Fruit fly (Drosophila melanogaster): Measurements from ENCODE around the gene santa-maria.

The santa-maria gene

dm6 chr2L:7420305-7421287 lies 30.4 kb downstream of the santa-maria start (continued):
- TF ChIP-seq CG8944 (GFP tag; optimal IDR thresholded peaks at IDR 0.05) = peak; percentile 65
- no peak for TF ChIP-seq tap (tag; optimal IDR thresholded peaks at IDR 0.05)
- no peak for TF ChIP-seq h (optimal IDR thresholded peaks at IDR 0.05)
- TF ChIP-seq ash1 (GFP tag; optimal IDR thresholded peaks at IDR 0.05) = no peak
- peak; percentile 51 for TF ChIP-seq NfI (GFP tag; optimal IDR thresholded peaks at IDR 0.05)
- no peak for TF ChIP-seq CG6654 (GFP tag; optimal IDR thresholded peaks at IDR 0.05)
- peak; percentile 17 for TF ChIP-seq az2 (GFP tag; optimal IDR thresholded peaks at IDR 0.05)
- TF ChIP-seq E2f1 (GFP tag; IDR thresholded peaks at IDR 0.05) = peak; percentile 58
- TF ChIP-seq Atf3 (GFP tag; optimal IDR thresholded peaks at IDR 0.05) = peak; percentile 7
- peak; percentile 55 for TF ChIP-seq fd3F (GFP tag; optimal IDR thresholded peaks at IDR 0.05)
- TF ChIP-seq CG7786 (GFP tag; optimal IDR thresholded peaks at IDR 0.05) = peak; percentile 82
- no peak for TF ChIP-seq CG15696 (tag; optimal IDR thresholded peaks at IDR 0.05)
- TF ChIP-seq gcm2 (GFP tag; optimal IDR thresholded peaks at IDR 0.05) = peak; percentile 14
- no peak for TF ChIP-seq odd (GFP tag; optimal IDR thresholded peaks at IDR 0.05)
- no peak for TF ChIP-seq CG10462 (GFP tag; optimal IDR thresholded peaks at IDR 0.05)
- TF ChIP-seq Awh (GFP tag; IDR thresholded peaks at IDR 0.05) = 0 out of 2 replicates have a peak, but pooled peaks have one; percentile 21
- TF ChIP-seq Dll (GFP tag; IDR thresholded peaks at IDR 0.05; ENCODE audit: partially characterized antibody) = no peak
- TF ChIP-seq dimm (GFP tag; IDR thresholded peaks at IDR 0.05) = no peak
- TF ChIP-seq bsh (GFP tag; optimal IDR thresholded peaks at IDR 0.05) = peak; percentile 38
- TF ChIP-seq toy (GFP tag; IDR thresholded peaks at IDR 0.05) = peak; percentile 24; the same call in 1 of the 2 replicates
- TF ChIP-seq CG3838 (GFP tag; optimal IDR thresholded peaks at IDR 0.05) = no peak
- TF ChIP-seq CG4854 (GFP tag; optimal IDR thresholded peaks at IDR 0.05) = no peak
- no peak for TF ChIP-seq Tbp (GFP tag; optimal IDR thresholded peaks at IDR 0.05)
- no peak for TF ChIP-seq hth (optimal IDR thresholded peaks at IDR 0.05)
- peak; percentile 90 for TF ChIP-seq sens (GFP tag)
- TF ChIP-seq Dip3 (GFP tag; optimal IDR thresholded peaks at IDR 0.05) = peak; percentile 48
- peak; percentile 47 for TF ChIP-seq CrebB (tag; optimal IDR thresholded peaks at IDR 0.05)
- peak; percentile 15 for TF ChIP-seq bab2 (GFP tag; optimal IDR thresholded peaks at IDR 0.05)
- peak; percentile 68 for TF ChIP-seq CG17385 (GFP tag; optimal IDR thresholded peaks at IDR 0.05)
- TF ChIP-seq Hand (GFP tag; optimal IDR thresholded peaks at IDR 0.05) = peak; percentile 74
- TF ChIP-seq CG9876 (GFP tag; optimal IDR thresholded peaks at IDR 0.05) = peak; percentile 77
- no peak for TF ChIP-seq Deaf1 (tag; optimal IDR thresholded peaks at IDR 0.05)
- no peak for TF ChIP-seq CG15601 (tag; optimal IDR thresholded peaks at IDR 0.05)
- no peak for TF ChIP-seq run (tag; optimal IDR thresholded peaks at IDR 0.05)
- peak; percentile 43; the same call in 1 of the 3 replicates for TF ChIP-seq CG11560 (tag; IDR thresholded peaks at IDR 0.05)
- TF ChIP-seq Hr39 (optimal IDR thresholded peaks at IDR 0.05) = no peak
- peak; percentile 81 for TF ChIP-seq ci (GFP tag; IDR thresholded peaks at IDR 0.05)
- no peak for TF ChIP-seq CG15479 (GFP tag; optimal IDR thresholded peaks at IDR 0.05)
- peak; percentile 57; the same call in 1 of the 2 replicates for TF ChIP-seq CG5953 (GFP tag; IDR thresholded peaks at IDR 0.05)
- no peak for TF ChIP-seq nau (GFP tag; optimal IDR thresholded peaks at IDR 0.05)
- TF ChIP-seq B-H2 (GFP tag; optimal IDR thresholded peaks at IDR 0.05) = no peak
- peak; percentile 20 to 48 for TF ChIP-seq Hr51 (GFP tag; optimal IDR thresholded peaks at IDR 0.05)
- TF ChIP-seq CG10431 (GFP tag; optimal IDR thresholded peaks at IDR 0.05) = no peak
- peak; percentile 29 for TF ChIP-seq CG6683 (GFP tag; optimal IDR thresholded peaks at IDR 0.05)
- peak; percentile 81 for TF ChIP-seq Fer1 (GFP tag; optimal IDR thresholded peaks at IDR 0.05)
- TF ChIP-seq Fer3 (tag; optimal IDR thresholded peaks at IDR 0.05) = peak; percentile 71
- TF ChIP-seq sisA (GFP tag; IDR thresholded peaks at IDR 0.05) = peak; percentile 75
- TF ChIP-seq jing (GFP tag; optimal IDR thresholded peaks at IDR 0.05) = no peak
- peak; percentile 62 for TF ChIP-seq CG12659 (GFP tag; optimal IDR thresholded peaks at IDR 0.05)
